Fruit fly (Drosophila melanogaster) whole organism, embryonic: ENCODE measurements around the gene CG11791.

Experiments used
- Ada2b ChIP-seq: fragments of 200-800 bp; sonication (Bioruptor generic); IDR thresholded peaks from 2 replicates; pipeline ENCODE4 v1.3.6; 2022; ENCODE audit warnings: missing biosample characterization, missing genetic modification characterization
- CG10462 ChIP-seq: fragments of 200-800 bp; sonication (Bioruptor generic); optimal IDR thresholded peaks from 2 replicates; lab custom pipeline; 2016; ENCODE audit warnings: missing biosample characterization, missing genetic modification characterization
- CG13424 ChIP-seq: fragments of 200-800 bp; sonication (Bioruptor generic); optimal IDR thresholded peaks from 2 replicates; lab custom pipeline; 2019; ENCODE audit warnings: missing biosample characterization, mild to moderate bottlenecking, missing genetic modification characterization, moderate library complexity
- CG15696 ChIP-seq: fragments of 200-800 bp; sonication (Bioruptor generic); optimal IDR thresholded peaks from 2 replicates; lab custom pipeline; 2019; ENCODE audit warnings: missing biosample characterization, mild to moderate bottlenecking, missing genetic modification characterization, moderate library complexity
- CG16815 ChIP-seq: fragments of 200-800 bp; sonication (Bioruptor generic); optimal IDR thresholded peaks from 3 replicates; lab custom pipeline; 2017; ENCODE audit warnings: missing biosample characterization, mild to moderate bottlenecking, missing genetic modification characterization
- CG17829 ChIP-seq: fragments of 200-800 bp; optimal IDR thresholded peaks from 2 replicates; lab custom pipeline; 2019; ENCODE audit warnings: missing biosample characterization, mild to moderate bottlenecking, missing genetic modification characterization, moderate library complexity
- CG18011 ChIP-seq: fragments of 200-800 bp; sonication (Bioruptor generic); optimal IDR thresholded peaks from 2 replicates; lab custom pipeline; 2017; ENCODE audit warnings: missing biosample characterization, missing genetic modification characterization, mild to moderate bottlenecking, moderate library complexity, missing genotype
- CG18619 ChIP-seq: fragments of 200-800 bp; sonication (Bioruptor generic); optimal IDR thresholded peaks from 3 replicates; lab custom pipeline; 2017; ENCODE audit warnings: missing biosample characterization, mild to moderate bottlenecking, missing genetic modification characterization
- CG2120 ChIP-seq: fragments of 200-800 bp; sonication (Bioruptor generic); optimal IDR thresholded peaks from 3 replicates; lab custom pipeline; 2016; ENCODE audit warnings: missing biosample characterization, missing genetic modification characterization
- CG31388 ChIP-seq: fragments of 200-800 bp; sonication (Bioruptor generic); optimal IDR thresholded peaks from 2 replicates; lab custom pipeline; 2016; ENCODE audit warnings: missing biosample characterization, missing genetic modification characterization
- CG4707 ChIP-seq: fragments of 200-800 bp; sonication (Bioruptor generic); optimal IDR thresholded peaks from 2 replicates; lab custom pipeline; 2018; ENCODE audit warnings: missing biosample characterization, mild to moderate bottlenecking, missing genetic modification characterization, moderate library complexity
- CG7556 ChIP-seq: fragments of 200-800 bp; sonication (Bioruptor generic); optimal IDR thresholded peaks from 2 replicates; lab custom pipeline; 2017; ENCODE audit warnings: missing biosample characterization, mild to moderate bottlenecking, missing genetic modification characterization
- CG7745 ChIP-seq: fragments of 200-800 bp; sonication (Bioruptor generic); optimal IDR thresholded peaks from 2 replicates; lab custom pipeline; 2018; ENCODE audit warnings: missing biosample characterization, mild to moderate bottlenecking, missing genetic modification characterization, moderate library complexity
- CG7786 ChIP-seq: fragments of 200-800 bp; sonication (Bioruptor generic); optimal IDR thresholded peaks from 2 replicates; lab custom pipeline; 2016; ENCODE audit warnings: missing biosample characterization, missing genetic modification characterization
- HLHmδ ChIP-seq: fragments of 200-800 bp; sonication (Bioruptor generic); optimal IDR thresholded peaks from 2 replicates; lab custom pipeline; 2018; ENCODE audit warnings: missing biosample characterization, mild to moderate bottlenecking, missing genetic modification characterization, moderate library complexity
- Hsf ChIP-seq: fragments of 200-800 bp; sonication (Bioruptor generic); optimal IDR thresholded peaks from 3 replicates; lab custom pipeline; 2016; ENCODE audit warnings: missing biosample characterization, missing genetic modification characterization
- Jarid2 ChIP-seq: fragments of 200-800 bp; sonication (Bioruptor generic); optimal IDR thresholded peaks from 3 replicates; lab custom pipeline; 2017; ENCODE audit warnings: mild to moderate bottlenecking, missing biosample characterization, missing genetic modification reagents, missing genetic modification characterization
- NC2α ChIP-seq: fragments of 200-800 bp; sonication (Bioruptor generic); optimal IDR thresholded peaks from 2 replicates; lab custom pipeline; 2016; ENCODE audit warnings: missing biosample characterization, missing genetic modification characterization
- NfI ChIP-seq: fragments of 200-800 bp; sonication (Bioruptor generic); optimal IDR thresholded peaks from 3 replicates; lab custom pipeline; 2018; ENCODE audit warnings: missing biosample characterization, mild to moderate bottlenecking, missing genetic modification characterization, moderate library complexity
- Optix ChIP-seq: fragments of 200-800 bp; sonication (Bioruptor generic); IDR thresholded peaks from 3 replicates; pipeline ENCODE4 v1.3.6; 2022; ENCODE audit warnings: missing biosample characterization, missing genetic modification characterization
- Sox102F ChIP-seq: fragments of 200-800 bp; sonication (Bioruptor generic); optimal IDR thresholded peaks from 2 replicates; lab custom pipeline; 2018; ENCODE audit warnings: missing biosample characterization, mild to moderate bottlenecking, missing genetic modification characterization, moderate library complexity
- Sry-β ChIP-seq: fragments of 200-800 bp; sonication (Bioruptor generic); optimal IDR thresholded peaks from 2 replicates; lab custom pipeline; 2018; ENCODE audit warnings: missing biosample characterization, mild to moderate bottlenecking, missing genetic modification characterization, moderate library complexity
- al ChIP-seq: fragments of 200-800 bp; sonication (Bioruptor generic); IDR thresholded peaks from 2 replicates; pipeline ENCODE4 v1.3.6; 2022; ENCODE audit warnings: missing biosample characterization, missing genetic modification characterization
- az2 ChIP-seq: fragments of 200-800 bp; sonication (Bioruptor generic); optimal IDR thresholded peaks from 3 replicates; lab custom pipeline; 2016; ENCODE audit warnings: missing biosample characterization, missing genetic modification characterization
- bsh ChIP-seq, 2 experiments: fragments of 200-800 bp; sonication (Bioruptor generic); optimal IDR thresholded peaks; 2 replicates each; lab custom pipeline; 2017 to 2018; ENCODE audit warnings: mild to moderate bottlenecking in 2 of 2, missing biosample characterization in 2 of 2, missing genetic modification characterization in 2 of 2, moderate library complexity in 1 of 2
- btn ChIP-seq: fragments of 200-800 bp; sonication (Bioruptor generic); optimal IDR thresholded peaks from 2 replicates; lab custom pipeline; 2016; ENCODE audit warnings: missing biosample characterization, missing genetic modification characterization
- cato ChIP-seq: fragments of 200-800 bp; sonication (Bioruptor generic); optimal IDR thresholded peaks from 2 replicates; lab custom pipeline; 2016; ENCODE audit warnings: missing biosample characterization, missing genetic modification characterization, borderline replicate concordance
- chif ChIP-seq, 2 experiments: fragments of 200-800 bp; sonication (Bioruptor generic); optimal IDR thresholded peaks; 3 replicates each; lab custom pipeline; 2016; ENCODE audit warnings: missing biosample characterization in 2 of 2, missing genetic modification characterization in 2 of 2
- crol ChIP-seq: fragments of 200-800 bp; sonication (Bioruptor generic); IDR thresholded peaks from 2 replicates; pipeline ENCODE4 v1.3.6; 2022; ENCODE audit warnings: missing biosample characterization, missing genetic modification characterization
- dmrt11E ChIP-seq: fragments of 200-800 bp; sonication (Bioruptor generic); optimal IDR thresholded peaks from 3 replicates; lab custom pipeline; 2018; ENCODE audit warnings: missing biosample characterization, mild to moderate bottlenecking, missing genetic modification characterization, moderate library complexity
- en ChIP-seq: fragments of 200-800 bp; sonication (Bioruptor generic); optimal IDR thresholded peaks from 2 replicates; lab custom pipeline; 2016; ENCODE audit warnings: missing biosample characterization, missing genetic modification characterization
- eve ChIP-seq, 2 experiments: fragments of >200 bp; optimal IDR thresholded peaks; 2 replicates each; lab custom pipeline; 2017; ENCODE audit warnings: missing biosample characterization in 2 of 2, missing genetic modification characterization in 2 of 2
- exex ChIP-seq: fragments of 200-800 bp; sonication (Bioruptor generic); optimal IDR thresholded peaks from 4 replicates; lab custom pipeline; 2018; ENCODE audit warnings: missing biosample characterization, mild to moderate bottlenecking, missing genetic modification characterization, moderate library complexity
- ftz-f1 ChIP-seq: fragments of 200-800 bp; sonication (Bioruptor generic); optimal IDR thresholded peaks from 2 replicates; lab custom pipeline; 2016; ENCODE audit warnings: missing biosample characterization, missing genetic modification characterization
- gem ChIP-seq: fragments of 200-800 bp; sonication (Bioruptor generic); optimal IDR thresholded peaks from 2 replicates; lab custom pipeline; 2019; ENCODE audit warnings: missing biosample characterization, mild to moderate bottlenecking, missing genetic modification characterization, moderate library complexity
- gsb-n ChIP-seq: fragments of 200-800 bp; sonication (Bioruptor generic); optimal IDR thresholded peaks from 3 replicates; lab custom pipeline; 2018; ENCODE audit warnings: missing biosample characterization, mild to moderate bottlenecking, missing genetic modification characterization
- hb ChIP-seq: fragments of 200-800 bp; sonication (Bioruptor generic); IDR thresholded peaks from 3 replicates; pipeline ENCODE4 v1.3.6; 2022; ENCODE audit warnings: missing biosample characterization, missing genetic modification characterization; ENCODE audit not compliant: partially characterized antibody
- lilli ChIP-seq: fragments of 200-800 bp; sonication (Bioruptor generic); optimal IDR thresholded peaks from 3 replicates; lab custom pipeline; 2016; ENCODE audit warnings: missing biosample characterization, missing genetic modification characterization
- mam ChIP-seq: fragments of 200-800 bp; sonication (Bioruptor generic); optimal IDR thresholded peaks from 3 replicates; lab custom pipeline; 2016; ENCODE audit warnings: missing biosample characterization, missing genetic modification characterization
- nau ChIP-seq: fragments of 200-800 bp; sonication (Bioruptor generic); optimal IDR thresholded peaks from 3 replicates; lab custom pipeline; 2017; ENCODE audit warnings: missing biosample characterization, mild to moderate bottlenecking, missing genetic modification characterization, missing genetic modification reagents
- oc ChIP-seq: fragments of 200-800 bp; sonication (Bioruptor generic); optimal IDR thresholded peaks from 2 replicates; lab custom pipeline; 2018; ENCODE audit warnings: missing biosample characterization, mild to moderate bottlenecking, missing genetic modification characterization, moderate library complexity
- onecut ChIP-seq: fragments of 200-800 bp; sonication (Bioruptor generic); IDR thresholded peaks from 2 replicates; pipeline ENCODE4 v1.3.6; 2022; ENCODE audit warnings: missing biosample characterization, missing genetic modification characterization
- pfk ChIP-seq: fragments of 200-800 bp; sonication (Bioruptor generic); optimal IDR thresholded peaks from 2 replicates; lab custom pipeline; 2018; ENCODE audit warnings: missing biosample characterization, mild to moderate bottlenecking, missing genetic modification characterization, moderate library complexity
- row ChIP-seq: fragments of 200-800 bp; sonication (Bioruptor generic); IDR thresholded peaks from 3 replicates; pipeline ENCODE4 v1.3.6; 2022; ENCODE audit warnings: missing biosample characterization, missing genetic modification characterization
- sens ChIP-seq: fragments of 200-800 bp; sonication (Bioruptor generic); peaks from one replicate; lab custom pipeline; 2016; ENCODE audit warnings: missing biosample characterization, missing genetic modification characterization
- sisA ChIP-seq: fragments of 200-800 bp; sonication (Bioruptor generic); IDR thresholded peaks from 2 replicates; pipeline ENCODE4 v1.3.6; 2022; ENCODE audit warnings: missing biosample characterization, missing genetic modification characterization
- slp2 ChIP-seq: fragments of 200-800 bp; sonication (Bioruptor generic); optimal IDR thresholded peaks from 2 replicates; lab custom pipeline; 2016; ENCODE audit warnings: missing biosample characterization, missing genetic modification characterization
- tup ChIP-seq: fragments of 200-800 bp; sonication (Bioruptor generic); optimal IDR thresholded peaks from 2 replicates; lab custom pipeline; 2016; ENCODE audit warnings: missing biosample characterization, mild to moderate bottlenecking, missing genetic modification characterization, moderate library complexity

CG11791 gene

DNA sequence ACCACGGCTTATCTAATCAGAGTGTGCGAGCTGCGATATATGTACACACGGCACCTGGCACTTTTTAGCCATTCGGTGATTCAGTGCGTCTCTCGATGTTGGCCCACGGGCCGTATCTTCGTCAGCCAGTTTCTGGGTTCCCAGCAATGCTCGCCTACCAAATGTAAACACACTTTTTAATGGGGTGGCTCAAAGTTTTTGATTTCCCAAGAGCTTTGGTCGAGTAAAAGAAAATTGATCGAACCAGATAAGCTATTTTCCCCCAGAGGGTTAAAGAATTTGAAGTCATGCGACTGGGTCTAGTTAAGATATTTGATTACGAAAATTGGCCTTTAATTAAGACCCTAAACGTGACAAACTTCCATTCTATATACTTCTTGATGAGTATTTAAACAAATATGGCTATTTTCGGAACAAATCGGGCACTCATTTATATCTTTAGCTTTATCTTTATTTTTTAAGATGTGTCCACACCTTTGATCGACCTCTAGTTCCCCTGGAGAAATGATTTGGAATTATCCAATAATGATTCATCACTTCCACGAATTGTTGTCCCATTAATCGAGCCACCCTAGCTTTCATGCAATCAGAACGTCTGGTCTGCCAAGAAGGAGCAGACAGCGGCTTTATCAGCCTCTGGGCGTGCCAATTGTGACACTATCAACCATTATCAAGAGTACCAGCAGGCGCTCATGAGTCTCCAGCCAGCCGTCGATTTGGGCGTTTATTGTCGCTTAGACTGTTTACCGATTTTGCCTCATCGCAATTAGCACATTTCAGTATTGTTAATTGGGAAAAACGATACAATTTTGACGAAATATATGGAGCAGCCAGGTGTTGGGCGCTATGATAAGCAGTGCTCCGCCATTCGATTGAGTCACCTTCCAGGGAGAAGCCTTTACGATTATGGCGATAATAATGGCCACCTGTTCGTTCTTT, 21.9 kb upstream of the CG11791 start (continued):
- peak; percentile 46 for TF ChIP-seq sens
- no peak for TF ChIP-seq oc
- no peak for TF ChIP-seq NC2α (GFP tag; lab: Kevin White, UChicago)
- TF ChIP-seq CG17829 (tag; lab: Kevin White, UChicago) = peak; percentile 4
- no peak for TF ChIP-seq CG10462 (GFP tag; lab: Kevin White, UChicago)
- TF ChIP-seq CG13424 (tag; lab: Kevin White, UChicago) = peak; percentile 59
- no peak for TF ChIP-seq CG4707
- TF ChIP-seq pfk (GFP tag; lab: Kevin White, UChicago) = peak; percentile 10
- TF ChIP-seq en (GFP tag; lab: Kevin White, UChicago) = no peak
- peak; percentile 12 for TF ChIP-seq CG18011 (GFP tag; lab: Kevin White, UChicago)
- no peak for TF ChIP-seq CG7745 (tag; lab: Kevin White, UChicago)
- no peak for TF ChIP-seq crol (GFP tag; lab: Robert Waterston, UW)
- TF ChIP-seq hb = no peak
- peak; percentile 2 for TF ChIP-seq az2 (GFP tag; lab: Kevin White, UChicago)
- no peak for TF ChIP-seq sisA (GFP tag; lab: Robert Waterston, UW)
- TF ChIP-seq slp2 (GFP tag; lab: Kevin White, UChicago) = no peak
- no peak for TF ChIP-seq CG16815 (GFP tag; lab: Kevin White, UChicago)
- TF ChIP-seq NfI (GFP tag; lab: Kevin White, UChicago) = no peak
- TF ChIP-seq ftz-f1 (GFP tag; lab: Kevin White, UChicago) = no peak
- no peak for TF ChIP-seq cato
- TF ChIP-seq CG2120 (GFP tag; lab: Kevin White, UChicago) = peak; percentile 75
- 0 out of 2 replicates have a peak, but pooled peaks have one; percentile 14 for TF ChIP-seq al
- TF ChIP-seq Optix (GFP tag; lab: Robert Waterston, UW) = no peak
- TF ChIP-seq gem (tag; lab: Kevin White, UChicago) = no peak
- TF ChIP-seq chif (GFP tag; optimal IDR thresholded peaks at IDR 0.05; lab: Kevin White, UChicago) = no peak
- peak; percentile 29 for TF ChIP-seq Hsf (GFP tag; lab: Kevin White, UChicago)
- peak; percentile 62 for TF ChIP-seq lilli (GFP tag; lab: Kevin White, UChicago)
- TF ChIP-seq row (GFP tag; lab: Robert Waterston, UW) = peak; percentile 66
- TF ChIP-seq CG15696 (tag; lab: Kevin White, UChicago) = no peak
- TF ChIP-seq bsh (GFP tag; optimal IDR thresholded peaks at IDR 0.05; lab: Kevin White, UChicago) = no peak
- TF ChIP-seq CG7556 (GFP tag; lab: Kevin White, UChicago) = no peak
- no peak for TF ChIP-seq nau (GFP tag; lab: Kevin White, UChicago)
- TF ChIP-seq Jarid2 (GFP tag; lab: Kevin White, UChicago) = no peak
- no peak for TF ChIP-seq gsb-n (tag; lab: Kevin White, UChicago)
- TF ChIP-seq CG18619 = peak; percentile 64
- no peak for TF ChIP-seq eve (GFP tag; optimal IDR thresholded peaks at IDR 0.05; lab: Kevin White, UChicago)
- TF ChIP-seq Ada2b (GFP tag; lab: Robert Waterston, UW) = no peak
- peak; percentile 36 for TF ChIP-seq CG7786 (GFP tag; lab: Kevin White, UChicago)
- TF ChIP-seq btn = no peak
- no peak for TF ChIP-seq HLHmδ (GFP tag; lab: Kevin White, UChicago)
- no peak for TF ChIP-seq CG31388 (GFP tag; lab: Kevin White, UChicago)
- no peak for TF ChIP-seq tup
- peak; percentile 99 for TF ChIP-seq exex (tag; lab: Kevin White, UChicago)
- no peak for TF ChIP-seq dmrt11E (tag; lab: Kevin White, UChicago)
- no peak for TF ChIP-seq Sry-β (GFP tag; lab: Kevin White, UChicago)
- TF ChIP-seq Sox102F (GFP tag; lab: Kevin White, UChicago) = no peak
- TF ChIP-seq mam (GFP tag; lab: Kevin White, UChicago) = peak; percentile 65
- 0 out of 2 replicates have a peak, but pooled peaks have one; percentile 6 for TF ChIP-seq onecut (GFP tag; lab: Robert Waterston, UW)
